Worm (Caenorhabditis elegans) whole organism, early embryonic: Measurements from ENCODE around the gene T25B6.4.
A peak's percentile ranks its signal among the peaks of the same experiment; 100 is the strongest.

Experiments used
- B0310.2 ChIP-seq: sonication (generic microtip); optimal IDR thresholded peaks from 2 replicates; lab custom pipeline; 2016; ENCODE audit warnings: mild to moderate bottlenecking, missing genetic modification characterization, missing compliant biosample characterization
- F13C5.2 ChIP-seq: sonication (generic microtip); optimal IDR thresholded peaks from 2 replicates; lab custom pipeline; 2017; ENCODE audit warnings: mild to moderate bottlenecking, missing genetic modification characterization, inconsistent platforms, missing compliant biosample characterization
- aly-1 ChIP-seq: sonication (generic microtip); optimal IDR thresholded peaks from 2 replicates; lab custom pipeline; 2016; ENCODE audit warnings: missing genetic modification characterization, missing compliant biosample characterization
- ama-1 ChIP-seq: fragments of 150-350 bp; optimal IDR thresholded peaks from 2 replicates; lab custom pipeline; 2014
- ceh-13 ChIP-seq: fragments of 200-800 bp; sonication (Bioruptor generic); optimal IDR thresholded peaks from 2 replicates; lab custom pipeline; 2018; ENCODE audit warnings: mild to moderate bottlenecking, missing genetic modification characterization, missing compliant biosample characterization
- ceh-36 ChIP-seq: sonication (generic microtip); optimal IDR thresholded peaks from 2 replicates; lab custom pipeline; 2016; ENCODE audit warnings: missing genetic modification characterization, inconsistent platforms, missing compliant biosample characterization
- ets-7 ChIP-seq: sonication (generic microtip); optimal IDR thresholded peaks from 2 replicates; lab custom pipeline; 2016; ENCODE audit warnings: missing genotype, missing genetic modification characterization, missing compliant biosample characterization
- flt-1 ChIP-seq: fragments of 200-800 bp; sonication (Bioruptor generic); IDR thresholded peaks from 2 replicates; pipeline ENCODE4 v1.3.6; 2022; ENCODE audit warnings: missing genetic modification characterization, missing compliant biosample characterization
- hmbx-1 ChIP-seq: sonication (generic microtip); optimal IDR thresholded peaks from 2 replicates; lab custom pipeline; 2016; ENCODE audit warnings: mild to moderate bottlenecking, missing genetic modification characterization, missing compliant biosample characterization
- hmg-4 ChIP-seq: fragments of 200-800 bp; sonication (Bioruptor generic); optimal IDR thresholded peaks from 2 replicates; lab custom pipeline; 2018; ENCODE audit warnings: mild to moderate bottlenecking, missing genetic modification characterization, missing compliant biosample characterization
- hnd-1 ChIP-seq: sonication (generic microtip); optimal IDR thresholded peaks from 2 replicates; lab custom pipeline; 2016; ENCODE audit warnings: missing genetic modification characterization, missing compliant biosample characterization
- pes-1 ChIP-seq: fragments of 200-800 bp; sonication (Bioruptor generic); IDR thresholded peaks from 2 replicates; pipeline ENCODE4 v1.3.6; 2022; ENCODE audit warnings: missing genetic modification reagents, missing genetic modification characterization, missing compliant biosample characterization
- scrt-1 ChIP-seq: fragments of 200-800 bp; sonication (Bioruptor generic); IDR thresholded peaks from 2 replicates; pipeline ENCODE4 v1.3.6; 2022; ENCODE audit warnings: missing genetic modification characterization, missing compliant biosample characterization
- sea-1 ChIP-seq: fragments of 200-800 bp; sonication (Bioruptor generic); conservative IDR thresholded peaks from 2 replicates; pipeline ENCODE4 v1.3.6; 2022; ENCODE audit warnings: missing genetic modification characterization, missing compliant biosample characterization
- tbx-11 ChIP-seq: fragments of 200-800 bp; sonication (Bioruptor generic); IDR thresholded peaks from 2 replicates; pipeline ENCODE4 v1.3.6; 2022; ENCODE audit warnings: missing genetic modification characterization, missing compliant biosample characterization
- tbx-37 ChIP-seq: fragments of 200-800 bp; sonication (Bioruptor generic); conservative IDR thresholded peaks from 2 replicates; pipeline ENCODE4 v1.3.6; 2022; ENCODE audit warnings: missing genetic modification reagents, missing genetic modification characterization, missing compliant biosample characterization
- tra-4 ChIP-seq: sonication (generic microtip); optimal IDR thresholded peaks from 2 replicates; lab custom pipeline; 2017; ENCODE audit warnings: missing genetic modification characterization, missing compliant biosample characterization

T25B6.4 gene

ce11 chrX:9034310-9034709 lies 18.8 kb downstream of the T25B6.4 start, which contains the start of gene nep-22:
TSS of gene nep-22 (plus strand) at chrX:9034554.
- TF ChIP-seq ceh-36 (tag; lab: Kevin White, UChicago): peak; percentile 7
- no peak for TF ChIP-seq ets-7 (tag; lab: Kevin White, UChicago)

DNA sequence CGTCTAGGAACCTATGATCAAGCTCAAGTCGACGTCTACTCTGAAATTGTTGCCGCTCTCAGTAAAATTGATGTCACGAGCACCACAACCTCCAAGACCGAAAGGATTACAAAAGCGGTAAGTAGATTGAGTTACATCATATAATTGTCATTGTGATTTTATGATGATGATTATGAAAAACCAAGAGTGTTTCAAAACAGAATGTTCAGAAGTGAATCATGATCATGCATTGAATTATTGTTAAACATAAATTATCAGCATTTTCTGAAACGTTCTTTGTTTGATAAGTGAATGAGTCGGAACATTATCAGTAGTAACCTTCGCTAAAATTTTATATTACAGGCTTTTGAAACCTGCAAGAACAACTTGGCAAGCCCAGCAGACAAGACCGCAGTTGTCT lies 19.6 kb downstream of the T25B6.4 start:
- TF ChIP-seq tbx-37 (GFP tag; lab: Robert Waterston, UW) (no peak), scrt-1 (GFP tag; lab: Robert Waterston, UW) (no peak), hmbx-1 (tag; lab: Kevin White, UChicago) (no peak), hmg-4 (no peak), pes-1 (no peak), ets-7 (tag; lab: Kevin White, UChicago) (no peak), tra-4 (tag; lab: Kevin White, UChicago) (no peak), ceh-36 (tag; lab: Kevin White, UChicago) (no peak), tbx-11 (GFP tag; lab: Robert Waterston, UW) (no peak), ceh-13 (GFP tag; lab: Kevin White, UChicago) (no peak), B0310.2 (no peak), F13C5.2 (tag; lab: Kevin White, UChicago) (no peak), flt-1 (GFP tag; lab: Robert Waterston, UW) (no peak), ama-1 (lab: Kevin White, UChicago) (no peak), sea-1 (no peak), aly-1 (no peak), hnd-1 (tag; lab: Kevin White, UChicago) (no peak)

DNA sequence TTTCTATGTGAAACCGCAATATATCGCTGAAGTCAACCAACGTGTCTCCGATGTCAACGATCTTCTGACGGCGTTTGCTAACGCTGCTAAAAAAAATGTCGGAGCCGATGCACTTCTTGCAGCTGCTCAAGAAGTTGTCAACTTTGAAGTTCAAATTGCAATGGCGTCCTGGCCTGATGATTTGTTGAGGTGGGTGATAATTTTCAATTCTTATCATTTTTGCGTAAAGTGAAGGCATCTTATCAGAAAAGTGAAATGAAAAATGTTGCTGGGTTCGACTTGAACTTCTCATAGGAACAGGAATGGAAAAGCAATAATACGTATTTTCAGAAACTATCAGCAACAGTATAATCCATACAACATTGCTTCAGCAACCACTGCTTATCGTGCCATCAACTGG lies 20.7 kb downstream of the T25B6.4 start:
- TF ChIP-seq hnd-1 (tag; lab: Kevin White, UChicago) (no peak), pes-1 (no peak), hmg-4 (no peak), B0310.2 (no peak), tbx-37 (GFP tag; lab: Robert Waterston, UW) (no peak), scrt-1 (GFP tag; lab: Robert Waterston, UW) (no peak), hmbx-1 (tag; lab: Kevin White, UChicago) (no peak), tra-4 (tag; lab: Kevin White, UChicago) (no peak), ceh-13 (GFP tag; lab: Kevin White, UChicago) (no peak), ceh-36 (tag; lab: Kevin White, UChicago) (no peak), sea-1 (no peak)

ce11 chrX:9045913-9046312 lies 30.4 kb downstream of the T25B6.4 start, which contains the start of gene prdm-14:
TSS of gene prdm-14 (plus strand) at chrX:9046213.
- TF ChIP-seq ama-1 (lab: Kevin White, UChicago): no peak
- TF ChIP-seq hmg-4: no peak
- TF ChIP-seq flt-1 (GFP tag; lab: Robert Waterston, UW): no peak
- TF ChIP-seq tra-4 (tag; lab: Kevin White, UChicago): no peak
- no peak for TF ChIP-seq aly-1
- TF ChIP-seq tbx-11 (GFP tag; lab: Robert Waterston, UW): no peak
- no peak for TF ChIP-seq F13C5.2 (tag; lab: Kevin White, UChicago)
- TF ChIP-seq pes-1: no peak
- TF ChIP-seq tbx-37 (GFP tag; lab: Robert Waterston, UW): no peak
- TF ChIP-seq B0310.2: no peak
- TF ChIP-seq ets-7 (tag; lab: Kevin White, UChicago): no peak

DNA sequence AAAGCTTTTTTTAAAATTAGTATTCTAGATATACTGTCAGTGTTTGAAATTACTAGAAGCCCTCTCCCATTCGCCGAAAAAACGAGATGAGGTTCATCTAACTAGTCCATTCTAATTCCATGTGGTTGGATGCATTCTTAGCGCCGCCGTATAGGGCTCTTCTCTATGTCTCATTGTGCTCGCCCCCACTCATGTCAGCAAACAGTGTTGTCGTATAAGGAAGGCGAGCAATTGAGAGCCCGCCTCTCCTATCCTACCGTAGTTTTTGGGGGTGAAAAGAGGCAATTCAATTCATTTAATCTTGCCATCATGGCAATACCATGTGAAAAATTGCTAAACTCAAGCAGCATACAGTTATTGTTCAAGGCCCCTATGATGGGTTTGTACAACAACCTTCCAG lies 33.1 kb downstream of the T25B6.4 start, which contains the start of gene F47E1.20:
F47E1.20 (plus strand) TSS at position 301 of the 400 bp plus-strand sequence.
- TF ChIP-seq aly-1 (no peak), tra-4 (tag; lab: Kevin White, UChicago) (no peak), scrt-1 (GFP tag; lab: Robert Waterston, UW) (no peak), tbx-11 (GFP tag; lab: Robert Waterston, UW) (no peak), sea-1 (no peak), hmg-4 (no peak), ets-7 (tag; lab: Kevin White, UChicago) (no peak), hnd-1 (tag; lab: Kevin White, UChicago) (no peak), ceh-13 (GFP tag; lab: Kevin White, UChicago) (no peak), pes-1 (no peak), ama-1 (lab: Kevin White, UChicago) (no peak), tbx-37 (GFP tag; lab: Robert Waterston, UW) (no peak), F13C5.2 (tag; lab: Kevin White, UChicago) (no peak), hmbx-1 (tag; lab: Kevin White, UChicago) (no peak), flt-1 (GFP tag; lab: Robert Waterston, UW) (no peak), B0310.2 (no peak), ceh-36 (tag; lab: Kevin White, UChicago) (no peak)

DNA sequence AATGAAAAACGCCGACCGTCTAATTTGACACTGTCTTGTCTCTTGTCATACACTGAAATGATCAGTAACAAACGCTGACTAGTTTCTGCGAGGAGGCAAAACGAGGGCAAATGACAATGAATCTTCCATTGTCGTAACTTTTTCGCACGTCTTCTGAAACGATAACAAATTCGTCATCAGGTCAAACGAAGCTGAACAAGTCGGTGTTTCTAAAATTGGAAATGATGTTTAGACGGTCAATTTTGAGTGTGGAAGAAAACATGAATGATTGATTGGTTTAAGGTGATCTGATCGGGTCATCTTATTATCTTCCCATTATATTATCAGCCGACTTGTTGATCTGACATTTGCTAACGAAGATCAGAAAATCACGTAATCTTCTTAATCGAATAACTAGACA lies 37.9 kb downstream of the T25B6.4 start:
- TF ChIP-seq hmg-4 (no peak), hmbx-1 (tag; lab: Kevin White, UChicago) (no peak), F13C5.2 (tag; lab: Kevin White, UChicago) (no peak), flt-1 (GFP tag; lab: Robert Waterston, UW) (no peak), tra-4 (tag; lab: Kevin White, UChicago) (no peak), pes-1 (no peak), tbx-37 (GFP tag; lab: Robert Waterston, UW) (no peak), ama-1 (lab: Kevin White, UChicago) (no peak), tbx-11 (GFP tag; lab: Robert Waterston, UW) (no peak), ceh-13 (GFP tag; lab: Kevin White, UChicago) (no peak), aly-1 (no peak), ets-7 (tag; lab: Kevin White, UChicago) (no peak), sea-1 (no peak), ceh-36 (tag; lab: Kevin White, UChicago) (no peak), scrt-1 (GFP tag; lab: Robert Waterston, UW) (no peak), B0310.2 (no peak)

ce11 chrX:9057352-9057751 lies 41.8 kb downstream of the T25B6.4 start, which contains the start of gene F47E1.2:
TSS of gene F47E1.2 (plus strand) at chrX:9057652.
- TF ChIP-seq ceh-13 (GFP tag; lab: Kevin White, UChicago): no peak
- TF ChIP-seq pes-1: no peak
- no peak for TF ChIP-seq ets-7 (tag; lab: Kevin White, UChicago)
- no peak for TF ChIP-seq tbx-37 (GFP tag; lab: Robert Waterston, UW)
- TF ChIP-seq flt-1 (GFP tag; lab: Robert Waterston, UW): no peak
- TF ChIP-seq tbx-11 (GFP tag; lab: Robert Waterston, UW): no peak
- TF ChIP-seq sea-1: no peak
- TF ChIP-seq hmbx-1 (tag; lab: Kevin White, UChicago): no peak
- no peak for TF ChIP-seq B0310.2
- TF ChIP-seq hmg-4: no peak
- no peak for TF ChIP-seq scrt-1 (GFP tag; lab: Robert Waterston, UW)
- TF ChIP-seq hnd-1 (tag; lab: Kevin White, UChicago): no peak
- no peak for TF ChIP-seq tra-4 (tag; lab: Kevin White, UChicago)
- no peak for TF ChIP-seq ama-1 (lab: Kevin White, UChicago)
- no peak for TF ChIP-seq aly-1
